Fruit fly (Drosophila melanogaster) whole organism, wandering third instar larva: ENCODE data around the gene CG43672.

Source experiments
- CG9705 ChIP-seq: fragments of 200-800 bp; sonication (Bioruptor generic); optimal IDR thresholded peaks from 2 replicates; lab custom pipeline; 2018; ENCODE audit warnings: missing biosample characterization, mild to moderate bottlenecking, missing genetic modification characterization
- HLH106 ChIP-seq: fragments of 200-800 bp; optimal IDR thresholded peaks from 3 replicates; lab custom pipeline; 2019; ENCODE audit warnings: missing biosample characterization, mild to moderate bottlenecking, missing genetic modification characterization, moderate library complexity
- Hnf4 ChIP-seq: fragments of 200-800 bp; sonication (Bioruptor generic); optimal IDR thresholded peaks from 2 replicates; lab custom pipeline; 2016; ENCODE audit warnings: missing biosample characterization, mild to moderate bottlenecking, missing genetic modification characterization
- Mio ChIP-seq: sonication (Bioruptor generic); optimal IDR thresholded peaks from 2 replicates; lab custom pipeline; 2016; ENCODE audit warnings: missing biosample characterization, missing genetic modification characterization
- Myc ChIP-seq: fragments of >200 bp; optimal IDR thresholded peaks from 2 replicates; lab custom pipeline; 2017
- br ChIP-seq: fragments of 200-800 bp; sonication (Bioruptor generic); optimal IDR thresholded peaks from 2 replicates; lab custom pipeline; 2016; ENCODE audit warnings: missing biosample characterization, missing genetic modification characterization
- brk ChIP-seq: fragments of 200-800 bp; sonication (Bioruptor generic); optimal IDR thresholded peaks from 2 replicates; lab custom pipeline; 2016; ENCODE audit warnings: missing biosample characterization, mild to moderate bottlenecking, missing genetic modification characterization
- pan ChIP-seq: fragments of >200 bp; optimal IDR thresholded peaks from 2 replicates; lab custom pipeline; 2017
- rgr ChIP-seq: fragments of 200-800 bp; sonication (Bioruptor generic); optimal IDR thresholded peaks from 3 replicates; lab custom pipeline; 2016; ENCODE audit warnings: missing biosample characterization, mild to moderate bottlenecking, missing genetic modification characterization
- usp ChIP-seq: fragments of >200 bp; optimal IDR thresholded peaks from 2 replicates; lab custom pipeline; 2017; ENCODE audit warnings: missing biosample characterization, missing genetic modification characterization

DNA sequence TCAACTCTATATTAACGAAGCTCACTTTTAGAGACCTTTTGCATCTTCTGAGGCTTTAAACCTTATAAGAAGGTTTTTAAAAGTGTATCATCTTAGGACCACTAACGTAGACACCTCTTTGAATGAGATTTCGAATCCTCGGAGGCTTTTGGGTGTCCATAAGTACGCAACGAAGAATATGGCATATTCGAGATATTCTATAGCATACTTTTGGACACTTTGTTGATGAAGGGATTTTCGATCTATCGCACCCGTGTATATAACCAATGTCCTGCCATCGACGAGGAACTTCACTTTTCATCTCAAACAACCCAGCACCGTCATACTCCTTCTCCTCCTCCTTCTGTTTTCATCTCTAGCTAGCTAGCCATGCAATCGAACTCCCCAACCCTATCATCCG is 49.6 kb downstream of the CG43672 start:
- no peak for TF ChIP-seq br
- no peak for TF ChIP-seq pan (lab: Kevin White, UChicago)
- no peak for TF ChIP-seq Mio
- TF ChIP-seq HLH106 (tag; lab: Kevin White, UChicago), result no peak
- no peak for TF ChIP-seq CG9705
- no peak for TF ChIP-seq brk (GFP tag; lab: Kevin White, UChicago)
- TF ChIP-seq usp (GFP tag; lab: Kevin White, UChicago), result no peak
- TF ChIP-seq Hnf4, result no peak
- no peak for TF ChIP-seq rgr (GFP tag; lab: Kevin White, UChicago)
- TF ChIP-seq Myc (lab: Kevin White, UChicago), result no peak
